Fruit fly (Drosophila melanogaster) whole organism, embryonic: ENCODE results near the gene CG6785.

ENCODE experiments used
- ATbp ChIP-seq: fragments of 200-800 bp; sonication (Bioruptor generic); optimal IDR thresholded peaks from 2 replicates; lab custom pipeline; 2017; ENCODE audit warnings: missing biosample characterization, mild to moderate bottlenecking, missing genetic modification characterization, missing genetic modification reagents
- Abd-B ChIP-seq: fragments of 200-800 bp; sonication (Bioruptor generic); optimal IDR thresholded peaks from 2 replicates; lab custom pipeline; 2018; ENCODE audit warnings: missing biosample characterization, mild to moderate bottlenecking, missing genetic modification characterization, moderate library complexity
- Ada2b ChIP-seq: fragments of 200-800 bp; sonication (Bioruptor generic); IDR thresholded peaks from 2 replicates; pipeline ENCODE4 v1.3.6; 2022; ENCODE audit warnings: missing biosample characterization, missing genetic modification characterization
- Aef1 ChIP-seq: fragments of 200-800 bp; sonication (Bioruptor generic); IDR thresholded peaks from 3 replicates; pipeline ENCODE4 v1.3.6; 2022; ENCODE audit warnings: missing biosample characterization, missing genetic modification characterization
- Awh ChIP-seq: fragments of 200-800 bp; sonication (Bioruptor generic); IDR thresholded peaks from 2 replicates; pipeline ENCODE4, ENCODE4 v1.3.6; 2022; ENCODE audit warnings: missing biosample characterization, missing genetic modification characterization
- CG11504 ChIP-seq: fragments of 200-800 bp; sonication (Bioruptor generic); optimal IDR thresholded peaks from 3 replicates; lab custom pipeline; 2019; ENCODE audit warnings: missing biosample characterization, mild to moderate bottlenecking, missing genetic modification characterization, moderate library complexity
- CG12236 ChIP-seq: fragments of 200-800 bp; sonication (Bioruptor generic); optimal IDR thresholded peaks from 2 replicates; lab custom pipeline; 2016; ENCODE audit warnings: missing biosample characterization, missing genetic modification characterization
- CG13123 ChIP-seq: fragments of 200-800 bp; sonication (Bioruptor generic); optimal IDR thresholded peaks from 2 replicates; lab custom pipeline; 2016; ENCODE audit warnings: missing biosample characterization, missing genetic modification characterization
- CG13296 ChIP-seq: fragments of 200-800 bp; sonication (Bioruptor generic); optimal IDR thresholded peaks from 3 replicates; lab custom pipeline; 2018; ENCODE audit warnings: missing biosample characterization, mild to moderate bottlenecking, missing genetic modification characterization
- CG14050 ChIP-seq: fragments of 200-800 bp; sonication (Bioruptor generic); IDR thresholded peaks from 3 replicates; pipeline ENCODE4 v1.3.6; 2022; ENCODE audit warnings: missing biosample characterization, missing genetic modification characterization
- CG15011 ChIP-seq: fragments of 200-800 bp; sonication (Bioruptor generic); optimal IDR thresholded peaks from 3 replicates; lab custom pipeline; 2018; ENCODE audit warnings: missing biosample characterization, mild to moderate bottlenecking, missing genetic modification characterization
- CG15269 ChIP-seq: fragments of 200-800 bp; sonication (Bioruptor generic); optimal IDR thresholded peaks from 2 replicates; lab custom pipeline; 2018; ENCODE audit warnings: missing biosample characterization, mild to moderate bottlenecking, missing genetic modification characterization, moderate library complexity
- CG1647 ChIP-seq: fragments of 200-800 bp; sonication (Bioruptor generic); optimal IDR thresholded peaks from 3 replicates; lab custom pipeline; 2016; ENCODE audit warnings: missing biosample characterization, missing genetic modification characterization
- CG17328 ChIP-seq: fragments of 200-800 bp; sonication (Bioruptor generic); IDR thresholded peaks from 2 replicates; pipeline ENCODE4 v1.3.6; 2022; ENCODE audit warnings: missing biosample characterization, missing genetic modification characterization
- CG17359 ChIP-seq: fragments of 200-800 bp; sonication (Bioruptor generic); optimal IDR thresholded peaks from 3 replicates; lab custom pipeline; 2018; ENCODE audit warnings: missing biosample characterization, mild to moderate bottlenecking, missing genetic modification characterization, moderate library complexity
- CG17802 ChIP-seq: fragments of 200-800 bp; sonication (Bioruptor generic); optimal IDR thresholded peaks from 2 replicates; lab custom pipeline; 2018; ENCODE audit warnings: missing biosample characterization, mild to moderate bottlenecking, missing genetic modification characterization, moderate library complexity
- CG30431 ChIP-seq: fragments of 200-800 bp; sonication (Bioruptor generic); optimal IDR thresholded peaks from 2 replicates; lab custom pipeline; 2017; ENCODE audit warnings: missing biosample characterization, missing genetic modification characterization
- CG31224 ChIP-seq: fragments of 200-800 bp; sonication (Bioruptor generic); IDR thresholded peaks from 2 replicates; pipeline ENCODE4 v1.3.6; 2022; ENCODE audit warnings: missing biosample characterization, missing genetic modification characterization
- CG33557 ChIP-seq: fragments of 200-800 bp; sonication (Bioruptor generic); optimal IDR thresholded peaks from 2 replicates; lab custom pipeline; 2019; ENCODE audit warnings: missing biosample characterization, mild to moderate bottlenecking, missing genetic modification characterization, moderate library complexity
- CG34422 ChIP-seq: fragments of 200-800 bp; sonication (Bioruptor generic); IDR thresholded peaks from 3 replicates; pipeline ENCODE4 v1.3.6; 2022; ENCODE audit warnings: missing biosample characterization, missing genetic modification characterization
- CG5245 ChIP-seq: fragments of 200-800 bp; sonication (Bioruptor generic); optimal IDR thresholded peaks from 3 replicates; lab custom pipeline; 2016; ENCODE audit warnings: missing biosample characterization, missing genetic modification characterization
- CG6689 ChIP-seq: fragments of 200-800 bp; sonication (Bioruptor generic); IDR thresholded peaks from 2 replicates; pipeline ENCODE4 v1.3.6; 2022; ENCODE audit warnings: missing biosample characterization, missing genetic modification characterization
- CG7839 ChIP-seq: fragments of 200-800 bp; sonication (Bioruptor generic); optimal IDR thresholded peaks from 3 replicates; lab custom pipeline; 2018; ENCODE audit warnings: missing biosample characterization, mild to moderate bottlenecking, missing genetic modification characterization, moderate library complexity
- CG8765 ChIP-seq: fragments of 200-800 bp; sonication (Bioruptor generic); IDR thresholded peaks from 2 replicates; pipeline ENCODE4 v1.3.6; 2022; ENCODE audit warnings: missing biosample characterization, missing genetic modification characterization
- CG9215 ChIP-seq: fragments of 200-800 bp; sonication (Bioruptor generic); IDR thresholded peaks from 2 replicates; pipeline ENCODE4 v1.3.6; 2022; ENCODE audit warnings: missing biosample characterization, missing genetic modification characterization
- Gsc ChIP-seq: fragments of 200-800 bp; sonication (Bioruptor generic); IDR thresholded peaks from 2 replicates; pipeline ENCODE4 v1.3.6; 2022; ENCODE audit warnings: missing biosample characterization, missing genetic modification characterization
- Kr ChIP-seq: fragments of 200-800 bp; sonication (Bioruptor generic); optimal IDR thresholded peaks from 2 replicates; lab custom pipeline; 2017; ENCODE audit warnings: missing biosample characterization, mild to moderate bottlenecking, missing genetic modification characterization
- Optix ChIP-seq: fragments of 200-800 bp; sonication (Bioruptor generic); IDR thresholded peaks from 3 replicates; pipeline ENCODE4 v1.3.6; 2022; ENCODE audit warnings: missing biosample characterization, missing genetic modification characterization
- ac ChIP-seq: fragments of 200-800 bp; sonication (Bioruptor generic); optimal IDR thresholded peaks from 3 replicates; lab custom pipeline; 2017; ENCODE audit warnings: missing biosample characterization, mild to moderate bottlenecking, missing genetic modification characterization
- al ChIP-seq: fragments of 200-800 bp; sonication (Bioruptor generic); IDR thresholded peaks from 2 replicates; pipeline ENCODE4 v1.3.6; 2022; ENCODE audit warnings: missing biosample characterization, missing genetic modification characterization
- bcd ChIP-seq: fragments of 200-800 bp; sonication (Bioruptor generic); optimal IDR thresholded peaks from 2 replicates; lab custom pipeline; 2017; ENCODE audit warnings: missing biosample characterization, mild to moderate bottlenecking, missing genetic modification characterization
- chinmo ChIP-seq: fragments of 200-800 bp; sonication (Bioruptor generic); IDR thresholded peaks from 4 replicates; pipeline ENCODE4 v1.3.6; 2022; ENCODE audit warnings: missing biosample characterization, missing genetic modification characterization; ENCODE audit not compliant: partially characterized antibody
- dan ChIP-seq: fragments of 200-800 bp; sonication (Bioruptor generic); IDR thresholded peaks from 2 replicates; pipeline ENCODE4 v1.3.6; 2022; ENCODE audit warnings: missing biosample characterization, missing genetic modification characterization
- dati ChIP-seq: fragments of 200-800 bp; sonication (Bioruptor generic); IDR thresholded peaks from 2 replicates; pipeline ENCODE4 v1.3.6; 2022; ENCODE audit warnings: missing biosample characterization, missing genetic modification characterization
- emc ChIP-seq: fragments of 200-800 bp; sonication (Bioruptor generic); optimal IDR thresholded peaks from 2 replicates; lab custom pipeline; 2016; ENCODE audit warnings: missing biosample characterization, missing genetic modification characterization
- fru ChIP-seq: fragments of >200 bp; optimal IDR thresholded peaks from 2 replicates; lab custom pipeline; 2017
- gcm2 ChIP-seq: fragments of 200-800 bp; sonication (Bioruptor generic); optimal IDR thresholded peaks from 2 replicates; lab custom pipeline; 2016; ENCODE audit warnings: missing biosample characterization, missing genetic modification characterization
- gfzf ChIP-seq: fragments of 200-800 bp; sonication (Bioruptor generic); optimal IDR thresholded peaks from 2 replicates; lab custom pipeline; 2016; ENCODE audit warnings: missing biosample characterization, mild to moderate bottlenecking, missing genetic modification characterization, moderate library complexity
- grau ChIP-seq: fragments of 200-800 bp; optimal IDR thresholded peaks from 3 replicates; lab custom pipeline; 2019; ENCODE audit warnings: missing biosample characterization, mild to moderate bottlenecking, missing genetic modification characterization, moderate library complexity
- grn ChIP-seq: fragments of 200-800 bp; sonication (Bioruptor generic); optimal IDR thresholded peaks from 3 replicates; lab custom pipeline; 2017; ENCODE audit warnings: missing biosample characterization, missing genetic modification characterization
- gro ChIP-seq: fragments of 200-800 bp; sonication (Bioruptor generic); optimal IDR thresholded peaks from 2 replicates; lab custom pipeline; 2016; ENCODE audit warnings: missing biosample characterization, missing genetic modification characterization
- hb ChIP-seq: fragments of 200-800 bp; sonication (Bioruptor generic); IDR thresholded peaks from 3 replicates; pipeline ENCODE4 v1.3.6; 2022; ENCODE audit warnings: missing biosample characterization, missing genetic modification characterization; ENCODE audit not compliant: partially characterized antibody
- hbn ChIP-seq: fragments of 200-800 bp; sonication (Bioruptor generic); IDR thresholded peaks from 2 replicates; pipeline ENCODE4 v1.3.6; 2022; ENCODE audit warnings: missing biosample characterization, missing genetic modification characterization; ENCODE audit not compliant: partially characterized antibody
- hkb ChIP-seq, 2 experiments: fragments of 200-800 bp in 1 of 2; fragments of >200 bp in 1 of 2; sonication (Bioruptor generic) in 1 of 2; IDR thresholded peaks in 1 of 2; optimal IDR thresholded peaks in 1 of 2; 2 replicates each; pipeline versions ENCODE4 v1.3.6 to Lab custom; 2017 to 2022; ENCODE audit warnings: missing biosample characterization in 1 of 2, missing genetic modification characterization in 1 of 2
- insv ChIP-seq, 2 experiments: fragments of 200-800 bp; sonication (Bioruptor generic); optimal IDR thresholded peaks; 3 replicates each; lab custom pipeline; 2016 to 2018; ENCODE audit warnings: missing biosample characterization in 2 of 2, missing genetic modification characterization in 2 of 2
- rib ChIP-seq: fragments of 200-800 bp; sonication (Bioruptor generic); IDR thresholded peaks from 2 replicates; pipeline ENCODE4 v1.3.6; 2022; ENCODE audit warnings: missing biosample characterization, missing genetic modification characterization
- row ChIP-seq: fragments of 200-800 bp; sonication (Bioruptor generic); IDR thresholded peaks from 3 replicates; pipeline ENCODE4 v1.3.6; 2022; ENCODE audit warnings: missing biosample characterization, missing genetic modification characterization
- sc ChIP-seq, 3 experiments: fragments of >200 bp in 2 of 3; fragments of 200-800 bp in 1 of 3; sonication (Bioruptor generic) in 1 of 3; optimal IDR thresholded peaks; 2 replicates in 2 of 3; 3 replicates in 1 of 3; lab custom pipeline; 2017; ENCODE audit warnings: mild to moderate bottlenecking in 1 of 3, missing biosample characterization in 1 of 3, missing genetic modification characterization in 1 of 3, missing genetic modification reagents in 1 of 3
- sd ChIP-seq: fragments of 200-800 bp; sonication (Bioruptor generic); optimal IDR thresholded peaks from 3 replicates; lab custom pipeline; 2018; ENCODE audit warnings: missing biosample characterization, mild to moderate bottlenecking, missing genetic modification characterization, moderate library complexity

CG6785 gene

dm6 chr2L:12044613-12045350 lies at the start of gene CG6785 (continued):
- peak; percentile 50; the same call in 1 of the 3 replicates for TF ChIP-seq CG34422
- TF ChIP-seq fru: no peak
- TF ChIP-seq sc (optimal IDR thresholded peaks at IDR 0.05; lab: Kevin White, UChicago): no peak
- TF ChIP-seq sc (GFP tag; optimal IDR thresholded peaks at IDR 0.05; lab: Kevin White, UChicago): peak; percentile 79
- TF ChIP-seq al: no peak
- peak; percentile 98 for TF ChIP-seq ATbp
- TF ChIP-seq CG5245 (GFP tag; lab: Kevin White, UChicago): peak; percentile 58
- peak; percentile 76 for TF ChIP-seq CG15011 (GFP tag; lab: Kevin White, UChicago)
- peak; percentile 66 for TF ChIP-seq bcd (GFP tag; lab: Kevin White, UChicago)
- no peak; the same call in 1 of the 2 replicates for TF ChIP-seq rib (GFP tag; lab: Robert Waterston, UW)
- TF ChIP-seq CG13296 (GFP tag; lab: Kevin White, UChicago): peak; percentile 87
- TF ChIP-seq CG8765 (GFP tag; lab: Robert Waterston, UW): no peak
- TF ChIP-seq hbn (GFP tag; lab: Robert Waterston, UW): no peak
- TF ChIP-seq grn: peak; percentile 77
- peak; percentile 81; the same call in 2 of the 4 replicates for TF ChIP-seq chinmo (GFP tag; lab: Robert Waterston, UW)
- no peak for TF ChIP-seq emc
- peak; percentile 85 for TF ChIP-seq gro
- TF ChIP-seq CG15269 (tag; lab: Kevin White, UChicago): peak; percentile 79
- TF ChIP-seq CG13123 (GFP tag; lab: Kevin White, UChicago): peak; percentile 84
- no peak for TF ChIP-seq hkb (optimal IDR thresholded peaks at IDR 0.05; lab: Kevin White, UChicago)
- peak; percentile 82 for TF ChIP-seq hkb (GFP tag; IDR thresholded peaks at IDR 0.05; lab: Robert Waterston, UW)
- TF ChIP-seq Abd-B (GFP tag; lab: Kevin White, UChicago): no peak
- 0 out of 3 replicates have a peak, but pooled peaks have one; percentile 47 for TF ChIP-seq row
- peak; percentile 78 for TF ChIP-seq ac
- TF ChIP-seq CG11504 (tag; lab: Kevin White, UChicago): peak; percentile 80
- no peak for TF ChIP-seq CG9215 (GFP tag; lab: Robert Waterston, UW)
- TF ChIP-seq Kr (GFP tag; lab: Kevin White, UChicago): peak; percentile 59
- peak; percentile 77 for TF ChIP-seq gcm2
- TF ChIP-seq CG33557: peak; percentile 91
- TF ChIP-seq dati (GFP tag; lab: Robert Waterston, UW): no peak
- no peak for TF ChIP-seq hb (GFP tag; lab: Robert Waterston, UW)
- peak in 1 of 2 experiments; percentile 77 for TF ChIP-seq insv (GFP tag; optimal IDR thresholded peaks at IDR 0.05; lab: Kevin White, UChicago)
- peak; percentile 62 for TF ChIP-seq grau
- peak; percentile 97 for TF ChIP-seq sd (tag; lab: Kevin White, UChicago)
- peak; percentile 1 for TF ChIP-seq gfzf (GFP tag; lab: Kevin White, UChicago)
- peak; percentile 88 for TF ChIP-seq CG17359 (tag; lab: Kevin White, UChicago)
- TF ChIP-seq dan (GFP tag; lab: Robert Waterston, UW): no peak
- peak; percentile 64 for TF ChIP-seq CG7839 (tag; lab: Kevin White, UChicago)
- TF ChIP-seq Awh (GFP tag; lab: Robert Waterston, UW): peak; percentile 80
- TF ChIP-seq CG12236: peak; percentile 94
- TF ChIP-seq CG30431 (GFP tag; lab: Kevin White, UChicago): peak; percentile 19
- TF ChIP-seq CG31224: no peak
- peak; percentile 59 for TF ChIP-seq CG17328 (GFP tag; lab: Robert Waterston, UW)
- TF ChIP-seq Optix (GFP tag; lab: Robert Waterston, UW): no peak
- no peak for TF ChIP-seq Ada2b (GFP tag; lab: Robert Waterston, UW)
- TF ChIP-seq Aef1 (GFP tag; lab: Robert Waterston, UW): no peak
- peak; percentile 69 for TF ChIP-seq CG14050 (GFP tag; lab: Robert Waterston, UW)
- TF ChIP-seq Gsc (GFP tag; lab: Robert Waterston, UW): no peak
- TF ChIP-seq CG6689 (GFP tag; lab: Robert Waterston, UW): peak; percentile 20; the same call in 1 of the 2 replicates
- TF ChIP-seq CG1647: peak; percentile 75
- peak; percentile 24 for TF ChIP-seq CG17802
